Fruit fly (Drosophila melanogaster) whole organism, embryonic: ENCODE results near the gene CG44158.

Source experiments
- Bdp1 ChIP-seq: fragments of 200-800 bp; sonication (Bioruptor generic); optimal IDR thresholded peaks from 3 replicates; lab custom pipeline; 2016; ENCODE audit warnings: missing biosample characterization, missing genetic modification characterization
- Bgb ChIP-seq: fragments of 200-800 bp; sonication (Bioruptor generic); IDR thresholded peaks from 2 replicates; pipeline ENCODE4 v1.3.6; 2022; ENCODE audit warnings: missing biosample characterization, missing genetic modification characterization; ENCODE audit not compliant: partially characterized antibody
- BtbVII ChIP-seq: fragments of 200-800 bp; sonication (Bioruptor generic); optimal IDR thresholded peaks from 3 replicates; lab custom pipeline; 2017; ENCODE audit warnings: missing biosample characterization, mild to moderate bottlenecking, missing genetic modification characterization
- CG1024 ChIP-seq: fragments of 200-800 bp; sonication (Bioruptor generic); IDR thresholded peaks from 2 replicates; pipeline ENCODE4 v1.3.6; 2022; ENCODE audit warnings: missing biosample characterization, missing genetic modification characterization
- CG10366 ChIP-seq: fragments of 200-800 bp; sonication (Bioruptor generic); IDR thresholded peaks from 2 replicates; pipeline ENCODE4 v1.3.6; 2022; ENCODE audit warnings: missing biosample characterization, missing genetic modification characterization
- CG10462 ChIP-seq: fragments of 200-800 bp; sonication (Bioruptor generic); optimal IDR thresholded peaks from 2 replicates; lab custom pipeline; 2016; ENCODE audit warnings: missing biosample characterization, missing genetic modification characterization
- CG10979 ChIP-seq: fragments of 200-800 bp; sonication (Bioruptor generic); optimal IDR thresholded peaks from 2 replicates; lab custom pipeline; 2018; ENCODE audit warnings: missing biosample characterization, mild to moderate bottlenecking, missing genetic modification characterization, moderate library complexity
- CG1233 ChIP-seq: fragments of 200-800 bp; sonication (Bioruptor generic); optimal IDR thresholded peaks from 4 replicates; lab custom pipeline; 2018; ENCODE audit warnings: missing biosample characterization, mild to moderate bottlenecking, missing genetic modification characterization
- CG13287 ChIP-seq: fragments of 200-800 bp; sonication (Bioruptor generic); IDR thresholded peaks from 2 replicates; pipeline ENCODE4 v1.3.6; 2022; ENCODE audit warnings: missing biosample characterization, missing genetic modification characterization; ENCODE audit not compliant: partially characterized antibody
- CG14667 ChIP-seq: fragments of 200-800 bp; sonication (Bioruptor generic); IDR thresholded peaks from 2 replicates; pipeline ENCODE4 v1.3.6; 2022; ENCODE audit warnings: missing biosample characterization, missing genetic modification characterization
- CG15514 ChIP-seq: fragments of 200-800 bp; sonication (Bioruptor generic); optimal IDR thresholded peaks from 3 replicates; lab custom pipeline; 2017; ENCODE audit warnings: missing biosample characterization, missing genetic modification characterization, mild to moderate bottlenecking, moderate library complexity, missing genetic modification reagents
- CG17359 ChIP-seq: fragments of 200-800 bp; sonication (Bioruptor generic); optimal IDR thresholded peaks from 3 replicates; lab custom pipeline; 2018; ENCODE audit warnings: missing biosample characterization, mild to moderate bottlenecking, missing genetic modification characterization, moderate library complexity
- CG1792 ChIP-seq: fragments of 200-800 bp; sonication (Bioruptor generic); optimal IDR thresholded peaks from 2 replicates; lab custom pipeline; 2016; ENCODE audit warnings: missing biosample characterization, missing genetic modification characterization
- CG2678 ChIP-seq: fragments of 200-800 bp; sonication (Bioruptor generic); optimal IDR thresholded peaks from 3 replicates; lab custom pipeline; 2019; ENCODE audit warnings: missing biosample characterization, mild to moderate bottlenecking, missing genetic modification characterization, moderate library complexity
- CG2712 ChIP-seq: fragments of 200-800 bp; optimal IDR thresholded peaks from 3 replicates; lab custom pipeline; 2019; ENCODE audit warnings: missing biosample characterization, mild to moderate bottlenecking, missing genetic modification characterization, moderate library complexity
- CG30403 ChIP-seq: fragments of 200-800 bp; sonication (Bioruptor generic); optimal IDR thresholded peaks from 3 replicates; lab custom pipeline; 2016; ENCODE audit warnings: missing biosample characterization, missing genetic modification characterization
- CG31224 ChIP-seq: fragments of 200-800 bp; sonication (Bioruptor generic); IDR thresholded peaks from 2 replicates; pipeline ENCODE4 v1.3.6; 2022; ENCODE audit warnings: missing biosample characterization, missing genetic modification characterization
- CG4404 ChIP-seq: fragments of 200-800 bp; sonication (Bioruptor generic); IDR thresholded peaks from 2 replicates; pipeline ENCODE4 v1.3.6; 2022; ENCODE audit warnings: missing biosample characterization, missing genetic modification characterization
- CG5953 ChIP-seq: fragments of 200-800 bp; sonication (Bioruptor generic); IDR thresholded peaks from 2 replicates; pipeline ENCODE4 v1.3.6; 2022; ENCODE audit warnings: missing biosample characterization, missing genetic modification characterization
- CG6272 ChIP-seq: fragments of 200-800 bp; sonication (Bioruptor generic); IDR thresholded peaks from 2 replicates; pipeline ENCODE4 v1.3.6; 2022; ENCODE audit warnings: missing biosample characterization, missing genetic modification characterization
- CG6683 ChIP-seq: fragments of 200-800 bp; sonication (Bioruptor generic); optimal IDR thresholded peaks from 2 replicates; lab custom pipeline; 2017; ENCODE audit warnings: missing biosample characterization, mild to moderate bottlenecking, missing genetic modification characterization, missing genetic modification reagents
- Dad ChIP-seq: fragments of 200-800 bp; sonication (Bioruptor generic); optimal IDR thresholded peaks from 3 replicates; lab custom pipeline; 2016; ENCODE audit warnings: missing biosample characterization, missing genetic modification characterization
- Dbx ChIP-seq: fragments of 200-800 bp; sonication (Bioruptor generic); IDR thresholded peaks from 3 replicates; pipeline ENCODE4 v1.3.6; 2022; ENCODE audit warnings: missing biosample characterization, missing genetic modification characterization
- Dip2 ChIP-seq: fragments of 200-800 bp; sonication (Bioruptor generic); IDR thresholded peaks from 2 replicates; pipeline ENCODE4 v1.3.6; 2022; ENCODE audit warnings: missing biosample characterization, missing genetic modification characterization
- Dll ChIP-seq: fragments of 200-800 bp; sonication (Bioruptor generic); IDR thresholded peaks from 4 replicates; pipeline ENCODE4 v1.3.6; 2022; ENCODE audit warnings: missing biosample characterization, missing genetic modification characterization; ENCODE audit not compliant: partially characterized antibody
- Doc2 ChIP-seq: fragments of 200-800 bp; sonication (Bioruptor generic); IDR thresholded peaks from 2 replicates; pipeline ENCODE4 v1.3.6; 2022; ENCODE audit warnings: missing biosample characterization, missing genetic modification characterization
- Drgx ChIP-seq: fragments of 200-800 bp; sonication (Bioruptor generic); IDR thresholded peaks from 2 replicates; pipeline ENCODE4 v1.3.6; 2022; ENCODE audit warnings: missing biosample characterization, missing genetic modification characterization
- MESR4 ChIP-seq: fragments of 200-800 bp; sonication (Bioruptor generic); optimal IDR thresholded peaks from 2 replicates; lab custom pipeline; 2018; ENCODE audit warnings: missing biosample characterization, mild to moderate bottlenecking, missing genetic modification characterization, moderate library complexity
- MTF-1 ChIP-seq: fragments of 200-800 bp; sonication (Bioruptor generic); optimal IDR thresholded peaks from 2 replicates; lab custom pipeline; 2018; ENCODE audit warnings: missing biosample characterization, mild to moderate bottlenecking, missing genetic modification characterization, borderline replicate concordance
- Oaz ChIP-seq: fragments of 200-800 bp; sonication (Bioruptor generic); IDR thresholded peaks from 2 replicates; pipeline ENCODE4 v1.3.6; 2022; ENCODE audit warnings: missing biosample characterization, missing genetic modification characterization
- Ravus ChIP-seq: fragments of 200-800 bp; sonication (Bioruptor generic); IDR thresholded peaks from 2 replicates; pipeline ENCODE4 v1.3.6; 2022; ENCODE audit warnings: missing biosample characterization, missing genetic modification characterization
- Scr ChIP-seq: fragments of 200-800 bp; sonication (Bioruptor generic); IDR thresholded peaks from 2 replicates; pipeline ENCODE4 v1.3.6; 2022; ENCODE audit warnings: missing biosample characterization, missing genetic modification characterization; ENCODE audit not compliant: partially characterized antibody
- TFAM ChIP-seq: fragments of 200-800 bp; sonication (Bioruptor generic); optimal IDR thresholded peaks from 2 replicates; lab custom pipeline; 2017; ENCODE audit warnings: missing biosample characterization, missing genetic modification characterization, inconsistent platforms
- abd-A ChIP-seq: fragments of 200-800 bp; sonication (Bioruptor generic); optimal IDR thresholded peaks from 3 replicates; lab custom pipeline; 2019; ENCODE audit warnings: missing biosample characterization, mild to moderate bottlenecking, missing genetic modification characterization, moderate library complexity
- bsh ChIP-seq, 2 experiments: fragments of 200-800 bp; sonication (Bioruptor generic); optimal IDR thresholded peaks; 2 replicates each; lab custom pipeline; 2017 to 2018; ENCODE audit warnings: mild to moderate bottlenecking in 2 of 2, missing biosample characterization in 2 of 2, missing genetic modification characterization in 2 of 2, moderate library complexity in 1 of 2
- chif ChIP-seq, 2 experiments: fragments of 200-800 bp; sonication (Bioruptor generic); optimal IDR thresholded peaks; 3 replicates each; lab custom pipeline; 2016; ENCODE audit warnings: missing biosample characterization in 2 of 2, missing genetic modification characterization in 2 of 2
- gce ChIP-seq: fragments of 200-800 bp; sonication (Bioruptor generic); IDR thresholded peaks from 3 replicates; pipeline ENCODE4 v1.3.6; 2022; ENCODE audit warnings: missing biosample characterization, missing genetic modification characterization
- hbn ChIP-seq: fragments of 200-800 bp; sonication (Bioruptor generic); IDR thresholded peaks from 2 replicates; pipeline ENCODE4 v1.3.6; 2022; ENCODE audit warnings: missing biosample characterization, missing genetic modification characterization; ENCODE audit not compliant: partially characterized antibody
- hth ChIP-seq: fragments of >200 bp; optimal IDR thresholded peaks from 2 replicates; lab custom pipeline; 2017; ENCODE audit warnings: inconsistent platforms
- jing ChIP-seq: fragments of 200-800 bp; sonication (Bioruptor generic); optimal IDR thresholded peaks from 2 replicates; lab custom pipeline; 2018; ENCODE audit warnings: missing biosample characterization, mild to moderate bottlenecking, missing genetic modification characterization
- ken ChIP-seq: fragments of 200-800 bp; sonication (Bioruptor generic); IDR thresholded peaks from 3 replicates; pipeline ENCODE4 v1.3.6; 2022; ENCODE audit warnings: missing biosample characterization, missing genetic modification characterization
- knrl ChIP-seq: fragments of 200-800 bp; sonication (Bioruptor generic); IDR thresholded peaks from 3 replicates; pipeline ENCODE4 v1.3.6; 2022; ENCODE audit warnings: missing biosample characterization, missing genetic modification characterization; ENCODE audit not compliant: partially characterized antibody
- nau ChIP-seq: fragments of 200-800 bp; sonication (Bioruptor generic); optimal IDR thresholded peaks from 3 replicates; lab custom pipeline; 2017; ENCODE audit warnings: missing biosample characterization, mild to moderate bottlenecking, missing genetic modification characterization, missing genetic modification reagents
- nerfin-1 ChIP-seq: fragments of 200-800 bp; sonication (Bioruptor generic); optimal IDR thresholded peaks from 3 replicates; lab custom pipeline; 2019; ENCODE audit warnings: missing biosample characterization, mild to moderate bottlenecking, missing genetic modification characterization, moderate library complexity
- repo ChIP-seq: fragments of 200-800 bp; sonication (Bioruptor generic); optimal IDR thresholded peaks from 2 replicates; lab custom pipeline; 2016; ENCODE audit warnings: missing biosample characterization, missing genetic modification characterization
- seq ChIP-seq: fragments of 200-800 bp; sonication (Bioruptor generic); IDR thresholded peaks from 2 replicates; pipeline ENCODE4 v1.3.6; 2022; ENCODE audit warnings: missing biosample characterization, missing genetic modification characterization
- shn ChIP-seq: fragments of 200-800 bp; sonication (Bioruptor generic); optimal IDR thresholded peaks from 3 replicates; lab custom pipeline; 2016; ENCODE audit warnings: missing biosample characterization, missing genetic modification characterization
- unpg ChIP-seq: fragments of 200-800 bp; sonication (Bioruptor generic); optimal IDR thresholded peaks from 3 replicates; lab custom pipeline; 2018; ENCODE audit warnings: missing biosample characterization, mild to moderate bottlenecking, missing genetic modification characterization, moderate library complexity
- zen2 ChIP-seq: fragments of 200-800 bp; sonication (Bioruptor generic); IDR thresholded peaks from 3 replicates; pipeline ENCODE4 v1.3.6; 2022; ENCODE audit warnings: missing biosample characterization, missing genetic modification characterization; ENCODE audit not compliant: partially characterized antibody
- zfh2 ChIP-seq: fragments of 200-800 bp; sonication (Bioruptor generic); optimal IDR thresholded peaks from 2 replicates; lab custom pipeline; 2016; ENCODE audit warnings: missing biosample characterization, missing genetic modification characterization

The CG44158 gene

dm6 chr3R:18226043-18226808, 17.6 kb downstream of the CG44158 start, which contains the start of the genes CG7168 and Mdh2 (continued):
- TF ChIP-seq CG17359 (no peak), hbn (peak; percentile 69), seq (GFP tag; lab: Robert Waterston, UW) (no peak), Bgb (GFP tag; lab: Robert Waterston, UW) (peak; percentile 88), Ravus (no peak), CG30403 (peak; percentile 7), Bdp1 (GFP tag; lab: Kevin White, UChicago) (no peak), hth (no peak), CG1233 (GFP tag; lab: Kevin White, UChicago) (no peak), CG6272 (GFP tag; lab: Robert Waterston, UW) (no peak), chif (GFP tag; optimal IDR thresholded peaks at IDR 0.05; lab: Kevin White, UChicago) (no peak), ken (no peak), MESR4 (GFP tag; lab: Kevin White, UChicago) (peak; percentile 34), BtbVII (GFP tag; lab: Kevin White, UChicago) (no peak), Scr (GFP tag; lab: Robert Waterston, UW) (peak; percentile 84), nerfin-1 (peak; percentile 18), shn (no peak), knrl (GFP tag; lab: Robert Waterston, UW) (peak; percentile 79), CG15514 (GFP tag; lab: Kevin White, UChicago) (peak; percentile 43), zen2 (GFP tag; lab: Robert Waterston, UW) (peak; percentile 67; the same call in 2 of the 3 replicates), Dll (GFP tag; lab: Robert Waterston, UW) (peak; percentile 88), jing (GFP tag; lab: Kevin White, UChicago) (no peak), CG1792 (GFP tag; lab: Kevin White, UChicago) (no peak), CG6683 (GFP tag; lab: Kevin White, UChicago) (no peak), CG14667 (GFP tag; lab: Robert Waterston, UW) (no peak), CG10462 (no peak), Dip2 (GFP tag; lab: Robert Waterston, UW) (no peak), Dbx (no peak), Drgx (GFP tag; lab: Robert Waterston, UW) (no peak), CG4404 (no peak), zfh2 (no peak), nau (GFP tag; lab: Kevin White, UChicago) (no peak), abd-A (tag; lab: Kevin White, UChicago) (no peak), repo (GFP tag; lab: Kevin White, UChicago) (no peak), CG10979 (tag; lab: Kevin White, UChicago) (no peak), CG13287 (GFP tag; lab: Robert Waterston, UW) (peak; percentile 87), CG5953 (no peak), CG2712 (tag; lab: Kevin White, UChicago) (peak; percentile 13), CG1024 (GFP tag; lab: Robert Waterston, UW) (no peak), unpg (no peak), CG10366 (GFP tag; lab: Robert Waterston, UW) (no peak), MTF-1 (GFP tag; lab: Kevin White, UChicago) (no peak), CG2678 (tag; lab: Kevin White, UChicago) (no peak), bsh (GFP tag; optimal IDR thresholded peaks at IDR 0.05; lab: Kevin White, UChicago) (no peak), Oaz (no peak), TFAM (GFP tag; lab: Kevin White, UChicago) (no peak), Doc2 (no peak), CG31224 (GFP tag; lab: Robert Waterston, UW) (no peak), Dad (GFP tag; lab: Kevin White, UChicago) (no peak), gce (GFP tag; lab: Robert Waterston, UW) (no peak)
